Worm (Caenorhabditis elegans): ENCODE measurements around the gene mrpl-22.

- TF ChIP-seq pag-3 (tag; optimal IDR thresholded peaks at IDR 0.05; ENCODE audit: borderline replicate concordance, insufficient read depth) (no peak), fkh-10 (GFP tag; optimal IDR thresholded peaks at IDR 0.05) (no peak), F16B12.6 (tag; optimal IDR thresholded peaks at IDR 0.05) (no peak), ceh-82 (tag; optimal IDR thresholded peaks at IDR 0.05) (peak in 1 of 3 experiments; percentile 1), unc-62 (GFP tag; optimal IDR thresholded peaks at IDR 0.05) (no peak), nhr-237 (tag; optimal IDR thresholded peaks at IDR 0.05) (no peak), nhr-71 (tag; optimal IDR thresholded peaks at IDR 0.05) (no peak)
Observed at ce11 chrIII:10638339-10639021, 23.2 kb downstream of the mrpl-22 start, which contains the start of gene Y39A1A.27.

All from whole organism, L1 larva.